Worm (Caenorhabditis elegans): Measurements from ENCODE around the gene mmab-1.

ce11 chrIII:4913736-4914135, 8.2 kb downstream of the mmab-1 start:
- no peak for TF ChIP-seq med-1 (GFP tag; optimal IDR thresholded peaks at IDR 0.05; ENCODE audit: insufficient read depth)
- no peak for TF ChIP-seq tab-1 (GFP tag; IDR thresholded peaks at IDR 0.05)
- TF ChIP-seq klf-2 (GFP tag; conservative IDR thresholded peaks at IDR 0.05): no peak
- TF ChIP-seq flt-1 (GFP tag; IDR thresholded peaks at IDR 0.05): no peak
- no peak for TF ChIP-seq ztf-29 (GFP tag; IDR thresholded peaks at IDR 0.05)

Measured in whole organism, midembryonic.